Fruit fly (Drosophila melanogaster) ovary, adult (tissue): ENCODE data around the gene mTerf3.
"Not testable (repeated sequence)": the region's sequence is repeated elsewhere in the genome, so short reads cannot be mapped to it uniquely, and the experiment has no call there.

ENCODE experiments used
- CG17801 ChIP-seq: fragments of 200-800 bp; optimal IDR thresholded peaks from 2 replicates; lab custom pipeline; 2019; ENCODE audit warnings: missing biosample characterization, mild to moderate bottlenecking, missing genetic modification characterization, moderate library complexity; ENCODE audit not compliant: partially characterized antibody

The mTerf3 gene

DNA sequence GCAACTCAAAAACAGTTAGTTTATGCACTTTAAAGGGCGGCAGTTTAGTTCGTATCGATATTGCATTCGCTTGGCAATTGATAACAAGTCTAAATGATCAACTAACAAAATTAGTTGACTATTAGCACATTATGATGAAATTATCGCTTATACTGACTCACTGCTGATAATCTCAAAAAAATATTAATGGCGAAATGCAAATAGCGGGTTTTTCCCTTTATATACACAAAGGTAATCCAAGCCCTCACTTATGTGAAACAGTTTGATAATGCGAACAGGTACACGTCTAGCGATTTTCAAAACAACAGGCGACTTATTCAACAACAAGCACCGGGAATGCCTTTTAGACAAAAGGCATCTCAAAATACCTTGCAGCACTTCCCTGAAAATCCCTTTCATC is 6.5 kb downstream of the mTerf3 start:
- no peak for TF ChIP-seq CG17801 (GFP tag; lab: Kevin White, UChicago)

DNA sequence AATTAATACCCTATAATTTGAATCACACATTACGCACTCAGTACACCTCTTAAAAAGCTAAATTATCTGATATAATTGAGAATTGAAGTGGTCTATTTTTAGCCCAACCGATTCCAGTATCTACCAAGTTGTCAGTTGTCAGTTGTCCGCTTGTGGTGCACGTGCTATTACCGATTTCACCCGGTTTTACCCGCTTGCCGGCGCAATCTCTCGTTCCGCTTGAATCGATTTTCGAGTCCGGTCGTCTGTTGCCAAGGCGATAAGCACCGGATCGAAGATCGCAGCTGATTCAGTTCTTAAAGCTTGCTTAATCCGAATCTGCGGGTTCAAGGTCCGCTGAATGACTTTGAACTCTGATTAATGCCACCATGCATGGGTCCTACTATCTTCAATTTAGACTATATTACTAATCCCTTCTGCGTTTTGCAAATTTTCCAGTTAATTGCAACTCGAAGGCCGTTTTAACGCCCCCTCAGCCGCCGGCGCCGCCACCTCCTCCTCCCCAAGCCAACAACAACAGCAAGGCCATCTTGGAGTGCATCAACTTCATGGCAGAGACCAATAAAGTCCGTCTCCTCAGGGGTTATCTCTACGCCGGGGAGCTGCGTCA is 9.0 kb downstream of the mTerf3 start:
- TF ChIP-seq CG17801 (GFP tag; lab: Kevin White, UChicago): no peak

DNA sequence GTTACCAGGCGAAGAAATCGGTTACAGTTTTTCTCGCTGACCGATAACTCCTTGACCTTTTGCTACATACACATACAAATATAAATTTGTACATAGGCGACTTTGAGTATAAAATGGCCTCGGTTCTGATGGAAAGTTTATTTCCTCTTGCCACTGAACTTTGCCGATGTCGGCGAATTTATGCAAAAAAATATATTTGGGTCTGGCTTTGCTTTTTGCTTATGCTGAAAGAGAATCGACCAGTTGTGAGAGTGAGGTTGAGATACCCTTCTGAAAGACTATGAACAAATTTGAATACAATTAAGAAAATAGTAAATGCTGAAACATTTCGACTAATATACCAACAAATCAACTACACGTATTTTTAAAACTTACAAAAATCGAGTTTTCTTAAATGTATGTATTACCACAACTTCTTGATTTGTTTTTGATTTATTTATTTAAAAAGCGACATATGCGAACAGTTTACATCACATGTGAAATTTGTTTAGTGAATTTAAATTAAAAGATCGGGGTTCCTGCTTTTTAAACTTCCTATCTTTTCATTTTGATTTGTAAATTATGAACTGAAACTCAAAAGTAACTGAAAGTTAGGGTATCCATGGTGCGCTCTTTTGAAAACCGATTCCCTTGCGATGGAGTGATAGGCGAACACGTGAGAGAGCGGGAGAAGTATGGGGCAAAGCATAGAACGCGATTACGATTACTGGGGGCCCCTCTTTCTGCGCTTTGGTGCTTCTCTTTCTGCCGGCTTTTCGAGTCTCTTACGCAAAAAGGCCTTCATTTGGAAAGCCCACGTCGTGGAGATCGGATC is 11.2 kb downstream of the mTerf3 start:
- TF ChIP-seq CG17801 (GFP tag; lab: Kevin White, UChicago): peak; percentile 72

DNA sequence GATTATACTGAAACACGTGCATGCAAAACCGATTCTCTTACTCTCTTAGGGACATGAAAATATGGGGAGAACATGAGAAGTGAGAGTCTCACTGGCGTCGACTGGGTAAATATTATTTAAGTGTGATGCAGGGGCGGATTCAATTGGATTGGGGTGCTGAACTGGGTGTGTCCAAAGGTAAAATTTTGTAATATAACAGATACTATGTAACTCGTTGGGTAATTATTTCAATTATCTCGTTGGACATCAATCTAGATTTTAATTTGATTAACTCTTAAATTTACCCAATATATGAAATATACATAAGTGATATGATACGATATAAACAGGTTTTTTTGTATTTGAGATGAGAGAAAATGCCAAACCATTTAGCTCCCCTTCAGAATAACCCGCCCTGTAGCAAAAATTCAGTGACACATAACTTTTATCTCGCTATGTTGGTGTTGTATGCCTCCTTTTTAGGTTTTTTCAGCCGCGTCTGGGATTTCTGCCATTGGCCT is 12.4 kb downstream of the mTerf3 start:
- TF ChIP-seq CG17801 (GFP tag; lab: Kevin White, UChicago): peak; percentile 85

DNA sequence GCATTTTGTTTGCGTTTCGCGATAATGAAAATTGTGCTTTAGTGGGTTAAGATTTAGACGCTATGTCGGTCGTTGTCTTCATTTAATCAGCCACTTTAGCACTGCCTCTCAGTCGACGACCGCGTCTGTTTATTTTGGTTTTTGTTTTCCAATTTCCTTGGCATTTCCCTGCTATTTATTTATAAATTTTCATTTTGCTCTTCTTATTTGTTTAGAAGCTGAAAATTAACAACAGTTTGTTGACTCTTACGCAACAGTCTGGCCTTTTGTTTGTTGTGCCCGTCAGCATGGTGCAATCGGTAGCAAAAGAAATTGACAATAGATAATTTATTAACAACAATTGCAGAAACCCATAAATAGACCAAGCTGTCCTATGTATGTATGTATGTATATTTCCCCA is 13.0 kb downstream of the mTerf3 start:
- TF ChIP-seq CG17801 (GFP tag; lab: Kevin White, UChicago): no peak

DNA sequence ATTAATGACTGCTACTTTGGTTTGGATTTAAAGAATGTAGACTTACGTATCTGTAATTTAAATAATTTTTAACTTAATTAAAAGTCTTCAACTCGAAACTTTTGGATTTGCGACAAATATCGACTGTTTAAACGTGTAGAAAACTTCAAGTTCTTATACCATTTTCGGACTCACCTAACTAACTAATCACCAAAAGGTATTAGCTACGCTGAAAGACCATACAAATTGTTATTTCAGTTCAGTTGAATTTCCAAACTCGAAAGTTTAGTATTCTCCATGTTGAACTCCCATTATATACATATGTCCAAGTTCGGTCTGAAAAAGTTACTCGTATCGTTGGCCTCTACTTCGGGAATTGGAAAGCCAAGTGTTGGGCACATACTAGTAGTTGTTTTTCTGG is 14.8 kb downstream of the mTerf3 start, which contains the start of gene CG5078:
CG5078 (plus strand) TSS at position 301 of the 400 bp plus-strand sequence.
- no peak for TF ChIP-seq CG17801 (GFP tag; lab: Kevin White, UChicago)

DNA sequence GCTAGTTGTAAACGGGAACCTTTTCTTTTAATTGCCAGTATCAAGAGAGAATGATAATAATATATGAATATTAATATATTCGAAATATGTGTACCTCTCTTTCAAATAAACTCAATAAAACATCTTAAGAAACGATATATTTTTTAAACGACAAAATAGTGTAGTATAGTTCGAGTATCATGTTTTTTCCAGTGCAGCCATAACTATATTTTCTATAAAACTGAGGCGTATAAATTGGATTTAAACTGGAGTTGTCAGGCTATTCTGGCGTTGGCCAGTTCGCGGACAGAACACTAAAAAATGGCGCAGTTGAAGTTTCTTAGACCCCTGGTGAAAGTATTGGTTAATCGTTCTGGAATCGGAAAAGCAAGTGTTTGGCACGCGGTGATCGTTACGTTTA is 16.7 kb downstream of the mTerf3 start, which contains the start of gene CG17637:
CG17637 (plus strand) TSS at position 301 of the 400 bp plus-strand sequence.
- not testable (repeated sequence) for TF ChIP-seq CG17801 (GFP tag; lab: Kevin White, UChicago)

DNA sequence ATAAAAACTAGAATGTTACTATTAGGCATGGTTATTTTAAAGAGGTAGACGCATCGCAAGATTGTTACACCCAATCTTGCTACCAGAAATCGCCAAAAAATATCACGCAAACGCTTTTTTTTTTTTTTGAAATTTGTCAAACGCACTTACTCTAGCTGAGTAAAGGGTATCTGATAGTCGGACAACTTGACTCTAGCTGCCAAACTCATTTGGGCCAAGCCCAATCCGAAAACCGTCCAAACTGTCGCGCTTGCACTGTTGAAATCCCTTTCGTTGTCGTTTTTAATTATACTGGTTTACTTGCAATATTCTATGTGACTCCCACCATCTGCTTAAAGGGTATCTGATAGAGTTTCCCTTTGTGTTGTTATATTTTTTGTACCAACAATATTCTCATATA is 17.3 kb downstream of the mTerf3 start:
- no peak for TF ChIP-seq CG17801 (GFP tag; lab: Kevin White, UChicago)

DNA sequence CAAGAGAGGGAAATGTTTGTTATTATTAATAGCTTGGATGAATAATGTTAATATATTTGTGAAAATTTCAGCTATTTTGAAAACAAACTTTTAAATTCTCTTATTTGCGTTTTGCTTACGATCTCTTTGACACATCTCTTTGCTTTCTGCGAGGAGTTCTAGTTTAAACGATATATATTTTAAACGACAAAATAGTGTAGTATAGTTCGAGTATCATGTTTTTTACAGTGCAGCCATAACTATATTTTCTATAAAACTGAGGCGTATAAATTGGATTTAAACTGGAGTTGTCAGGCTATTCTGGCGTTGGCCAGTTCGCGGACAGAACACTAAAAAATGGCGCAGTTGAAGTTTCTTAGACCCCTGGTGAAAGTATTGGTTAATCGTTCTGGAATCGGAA is 21.0 kb downstream of the mTerf3 start, which contains the start of gene CG18281:
CG18281 (plus strand) TSS at position 301 of the 400 bp plus-strand sequence.
- not testable (repeated sequence) for TF ChIP-seq CG17801 (GFP tag; lab: Kevin White, UChicago)

DNA sequence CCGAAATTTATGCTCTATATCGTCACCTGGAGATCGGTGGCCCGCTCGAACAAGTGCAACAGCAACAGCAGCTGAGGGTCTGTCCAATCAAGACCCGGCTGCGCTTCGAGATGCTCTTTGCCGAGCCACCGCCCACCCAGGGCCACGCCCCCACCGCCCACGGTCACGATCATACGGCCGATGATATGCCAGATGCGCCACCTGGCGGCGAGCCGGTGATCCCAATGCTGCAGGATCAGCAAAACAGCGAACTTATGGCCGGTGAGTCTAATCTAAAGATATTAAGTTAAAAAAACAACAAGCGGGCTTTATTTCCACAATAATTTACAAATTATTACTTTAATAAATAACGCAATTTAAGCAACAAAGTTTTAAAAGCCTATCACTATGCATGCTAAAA is 22.4 kb downstream of the mTerf3 start:
- no peak for TF ChIP-seq CG17801 (GFP tag; lab: Kevin White, UChicago)

DNA sequence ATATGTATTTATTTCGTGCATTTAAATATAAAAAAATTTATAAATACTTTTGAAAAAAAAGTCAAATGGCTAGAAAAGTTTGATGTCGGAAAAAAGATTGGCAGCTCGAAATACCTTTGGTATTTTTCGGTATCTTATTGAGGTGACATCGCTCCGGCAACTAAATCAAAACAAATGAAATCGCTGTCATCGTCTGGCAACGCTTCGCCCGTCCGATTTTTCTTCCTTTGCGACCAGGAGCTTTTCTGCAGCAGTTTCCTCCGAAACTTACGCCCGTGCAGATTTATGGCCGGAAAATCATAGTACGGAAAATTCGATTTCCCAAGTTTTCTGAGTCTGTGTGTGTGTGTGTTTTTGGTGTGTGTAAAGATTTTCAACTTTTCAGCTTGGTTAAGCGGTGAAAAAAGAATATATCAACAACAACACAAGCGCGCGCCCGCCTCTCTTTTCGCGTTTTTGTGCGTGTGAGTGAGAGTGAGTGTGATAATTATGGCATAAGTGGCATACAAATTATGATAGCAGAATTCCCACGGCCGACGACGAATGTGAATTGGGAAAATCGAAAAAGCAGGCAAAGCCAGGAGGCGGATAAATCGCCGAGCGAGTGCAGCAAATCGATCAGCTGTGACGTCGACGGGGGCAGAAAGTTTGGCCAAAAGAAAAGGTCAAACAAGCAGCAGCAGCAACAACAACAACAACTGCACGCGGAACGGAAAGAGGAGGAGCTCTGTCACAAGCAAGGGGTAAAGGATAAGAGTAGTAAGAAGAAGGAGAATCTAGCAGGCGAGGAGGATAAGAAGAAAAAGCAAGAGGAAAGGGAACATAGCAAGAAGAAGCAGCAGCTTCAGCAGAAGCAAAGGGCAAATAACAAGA is 23.2 kb downstream of the mTerf3 start, which contains the start of gene CG32425:
CG32425 (plus strand) TSS at position 200 of the 873 bp plus-strand sequence.
- no peak for TF ChIP-seq CG17801 (GFP tag; lab: Kevin White, UChicago)

DNA sequence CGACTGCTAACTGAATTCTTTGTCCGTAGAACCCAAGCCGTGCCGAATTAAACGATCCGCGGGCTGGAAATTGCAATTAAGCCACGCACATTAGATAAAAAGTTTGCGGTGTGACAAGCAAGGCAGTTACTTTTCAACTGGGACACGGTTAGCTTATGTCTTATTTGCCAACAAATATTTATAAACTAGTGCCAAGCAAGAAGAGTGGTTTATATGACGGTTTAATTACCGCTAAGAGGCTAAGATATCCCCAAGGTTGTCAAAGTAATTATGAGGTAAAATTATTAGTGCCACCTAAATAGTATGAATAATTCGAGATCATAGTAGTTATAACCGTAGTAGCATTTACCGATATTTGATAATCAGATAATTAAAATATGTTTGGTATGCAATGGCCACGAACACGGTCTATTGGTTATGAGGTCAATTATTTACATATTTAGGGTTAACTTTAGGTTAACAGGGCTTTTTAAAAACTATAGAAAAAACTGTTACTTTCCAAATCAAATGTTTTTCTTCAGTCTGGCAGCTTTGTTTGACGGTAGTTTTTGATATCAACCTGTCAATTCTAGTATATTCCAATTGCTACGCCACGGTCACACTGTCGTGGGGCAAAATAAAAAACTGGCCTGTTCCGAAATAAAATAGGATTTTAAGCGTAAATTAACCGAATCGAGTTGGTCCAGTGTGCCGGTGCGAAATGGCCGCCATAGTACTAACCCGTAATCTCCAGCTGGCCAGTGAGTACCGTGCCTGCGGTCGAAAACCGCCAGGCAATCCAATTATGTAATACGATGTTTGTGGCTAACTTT is 25.6 kb downstream of the mTerf3 start, which contains the start of gene ZnT77C:
ZnT77C (minus strand) TSS at position 142 of the 812 bp plus-strand sequence.
- TF ChIP-seq CG17801 (GFP tag; lab: Kevin White, UChicago): no peak

DNA sequence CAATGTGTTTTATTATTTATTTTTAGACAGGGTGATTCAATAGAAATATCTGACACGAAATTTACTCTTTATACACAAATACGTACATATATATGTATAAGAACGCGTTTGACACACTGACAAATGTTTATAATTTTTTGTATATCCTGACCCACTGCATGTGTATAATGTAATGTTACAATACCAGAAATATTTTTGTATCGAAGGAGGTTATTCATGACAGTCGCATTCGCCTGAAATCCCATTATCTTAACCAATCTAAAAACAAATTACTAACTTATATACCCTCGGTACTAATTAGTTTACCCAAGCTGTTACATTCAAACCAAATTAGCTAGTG is 26.3 kb downstream of the mTerf3 start:
- TF ChIP-seq CG17801 (GFP tag; lab: Kevin White, UChicago): no peak
